Worm (Caenorhabditis elegans): ENCODE data around the gene C33G8.13.

DNA sequence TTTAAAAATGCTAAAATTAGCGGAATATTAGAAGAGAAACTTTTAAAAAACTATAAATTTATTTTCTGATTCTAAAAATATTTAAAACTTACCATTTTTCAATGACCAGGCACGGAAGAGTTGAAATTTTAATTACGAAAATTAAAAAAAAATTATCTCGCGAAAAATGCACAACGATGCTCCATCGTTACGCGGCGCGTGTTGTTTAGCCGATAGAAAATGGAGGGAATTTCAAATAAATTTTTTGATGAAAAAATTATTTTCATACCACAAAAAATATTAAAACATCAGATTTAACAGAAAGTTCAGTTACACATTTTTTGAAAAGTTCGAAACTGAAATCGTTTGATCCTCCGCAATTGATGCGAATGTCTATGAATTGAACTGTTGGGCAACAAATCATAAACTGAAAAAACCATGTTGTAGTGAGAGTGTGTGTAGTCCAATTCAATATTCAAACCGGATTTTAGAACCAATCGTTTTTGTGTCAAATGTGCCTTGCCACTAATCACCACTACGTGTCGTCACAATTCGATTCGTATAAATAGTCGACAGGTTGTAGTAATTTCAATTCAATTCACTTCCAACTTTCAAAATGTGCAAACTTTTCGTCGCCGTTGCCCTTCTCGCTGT, 35.5 kb upstream of the C33G8.13 start, which contains the start of the genes tofu-2 and spig-1:
- no peak for TF ChIP-seq unc-62 (GFP tag; optimal IDR thresholded peaks at IDR 0.05 in 1 of 2)
- TF ChIP-seq unc-62 (tag; optimal IDR thresholded peaks at IDR 0.05): no peak
- no peak for TF ChIP-seq dpl-1 (GFP tag; optimal IDR thresholded peaks at IDR 0.05)
- TF ChIP-seq F49E8.2 (tag; optimal IDR thresholded peaks at IDR 0.05; ENCODE audit: borderline replicate concordance): no peak
- no peak for TF ChIP-seq jun-1 (tag; optimal IDR thresholded peaks at IDR 0.05)
- TF ChIP-seq F44E2.7 (GFP tag; IDR thresholded peaks at IDR 0.05): no peak
- TF ChIP-seq lin-29 (GFP tag; IDR thresholded peaks at IDR 0.05): no peak

Data from whole organism, L4 larva.